Fruit fly (Drosophila melanogaster): ENCODE data around the gene Hyls1.

The Hyls1 gene

DNA sequence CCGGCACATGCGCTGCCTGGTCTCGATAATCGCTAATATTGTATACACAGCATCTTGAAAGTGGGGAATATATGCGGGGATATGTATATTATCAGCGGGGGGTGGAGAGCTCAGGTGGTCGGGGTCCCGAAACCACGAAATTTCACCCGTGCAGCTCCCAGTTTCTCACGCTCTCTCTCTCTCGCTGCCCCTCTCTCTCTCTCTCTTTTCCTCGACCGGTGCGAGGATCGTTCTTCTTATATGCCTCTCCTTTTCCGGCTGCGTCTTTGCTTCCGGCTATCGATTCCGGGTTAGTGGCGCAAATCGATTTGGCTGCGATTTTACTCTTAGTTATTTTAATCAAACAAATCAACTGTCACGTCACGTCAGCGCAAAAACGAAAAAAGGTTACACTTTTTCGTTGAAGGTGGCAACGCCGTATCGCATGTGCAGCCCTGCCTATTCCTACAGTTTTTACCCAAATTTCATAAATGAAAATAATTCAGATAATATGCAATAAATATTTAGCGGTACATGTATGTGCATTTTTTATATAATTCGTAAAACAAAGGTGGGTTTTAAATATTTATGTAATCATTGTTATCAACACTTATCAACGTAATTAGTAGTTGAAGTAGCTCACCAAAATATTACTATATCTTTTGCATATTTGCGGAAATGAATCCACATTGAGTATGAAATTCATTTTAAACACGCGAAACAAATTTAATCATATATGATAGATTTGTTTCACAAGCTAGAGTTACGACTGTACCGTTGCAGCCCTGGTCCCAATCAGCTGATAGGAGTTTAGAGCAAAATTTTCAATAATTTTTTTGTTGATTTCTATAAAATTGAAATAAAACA, 52.7 kb downstream of the Hyls1 start, which contains the start of the genes heix and CG17328:
TSS of gene heix (minus strand) at position 393 of the 846 bp plus-strand sequence.
TSS of gene CG17328 (plus strand) at position 478 of the 846 bp plus-strand sequence.
- peak; percentile 57 for TF ChIP-seq Mnt (GFP tag; optimal IDR thresholded peaks at IDR 0.05)
- peak; percentile 51 for TF ChIP-seq CG33017 (tag; optimal IDR thresholded peaks at IDR 0.05)
- TF ChIP-seq cic (GFP tag; optimal IDR thresholded peaks at IDR 0.05): peak; percentile 27
- peak; percentile 68 for TF ChIP-seq tj (GFP tag; optimal IDR thresholded peaks at IDR 0.05)
- TF ChIP-seq kay (GFP tag; ENCODE audit: borderline replicate concordance): peak; percentile 91
- peak; percentile 34 for TF ChIP-seq pad (GFP tag; optimal IDR thresholded peaks at IDR 0.05)
- peak; percentile 1 for TF ChIP-seq ovo (GFP tag; optimal IDR thresholded peaks at IDR 0.05)
- peak; percentile 71 for TF ChIP-seq CG7045 (GFP tag; optimal IDR thresholded peaks at IDR 0.05)
- peak; percentile 48 for TF ChIP-seq CG14711 (tag; optimal IDR thresholded peaks at IDR 0.05)
- peak; percentile 78 for TF ChIP-seq CG11617 (GFP tag; optimal IDR thresholded peaks at IDR 0.05)
- TF ChIP-seq CG5204 (GFP tag; optimal IDR thresholded peaks at IDR 0.05): no peak
- TF ChIP-seq toe (GFP tag; optimal IDR thresholded peaks at IDR 0.05): no peak
- peak; percentile 61 for TF ChIP-seq CG12768 (GFP tag; optimal IDR thresholded peaks at IDR 0.05)
- peak; percentile 81 for TF ChIP-seq bab1 (GFP tag; optimal IDR thresholded peaks at IDR 0.05)
- peak; percentile 44 for TF ChIP-seq Clk (GFP tag; optimal IDR thresholded peaks at IDR 0.05)
- TF ChIP-seq cnc (optimal IDR thresholded peaks at IDR 0.05): no peak
- TF ChIP-seq CG7101 (tag; optimal IDR thresholded peaks at IDR 0.05): peak; percentile 71
- TF ChIP-seq Hr96 (GFP tag; optimal IDR thresholded peaks at IDR 0.05): no peak
- TF ChIP-seq Crg-1 (GFP tag; optimal IDR thresholded peaks at IDR 0.05): peak; percentile 68
- TF ChIP-seq CG1620 (GFP tag; optimal IDR thresholded peaks at IDR 0.05): peak; percentile 40

DNA sequence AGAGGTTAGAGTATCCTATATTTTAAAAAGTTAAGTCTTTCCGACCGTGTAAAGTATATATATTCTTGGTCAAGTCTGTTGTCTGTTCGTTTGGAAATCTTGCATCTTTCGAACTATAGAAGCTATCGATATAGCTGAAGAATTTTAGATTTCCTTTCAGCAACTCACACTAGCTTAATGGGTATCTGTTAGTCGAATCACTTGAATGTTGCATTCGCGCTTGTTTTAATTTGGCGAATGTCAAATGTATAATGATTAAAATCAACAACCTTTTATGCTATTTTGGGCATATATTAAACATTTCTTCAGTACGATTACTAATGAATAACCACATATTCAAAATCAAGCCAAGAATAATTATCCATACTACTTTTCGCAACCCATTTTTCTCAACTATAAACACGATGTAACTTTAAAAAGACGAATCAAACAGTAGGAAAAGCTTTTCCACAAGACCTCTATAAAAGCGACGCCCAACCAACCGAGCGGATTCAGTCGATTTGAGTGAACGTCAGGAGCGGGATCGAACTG, 58.7 kb downstream of the Hyls1 start, which contains the start of gene Cyp303a1:
TSS of gene Cyp303a1 (plus strand) at position 481 of the 531 bp plus-strand sequence.
- TF ChIP-seq CG33017 (tag; optimal IDR thresholded peaks at IDR 0.05) (no peak), CG1620 (GFP tag; optimal IDR thresholded peaks at IDR 0.05) (no peak), Crg-1 (GFP tag; optimal IDR thresholded peaks at IDR 0.05) (no peak), bab1 (GFP tag; optimal IDR thresholded peaks at IDR 0.05) (no peak), CG12768 (GFP tag; optimal IDR thresholded peaks at IDR 0.05) (no peak), toe (GFP tag; optimal IDR thresholded peaks at IDR 0.05) (no peak), Mnt (GFP tag; optimal IDR thresholded peaks at IDR 0.05) (no peak), CG14711 (tag; optimal IDR thresholded peaks at IDR 0.05) (no peak), kay (GFP tag; ENCODE audit: borderline replicate concordance) (no peak), ovo (GFP tag; optimal IDR thresholded peaks at IDR 0.05) (no peak), CG7045 (GFP tag; optimal IDR thresholded peaks at IDR 0.05) (no peak), Clk (GFP tag; optimal IDR thresholded peaks at IDR 0.05) (no peak), CG5204 (GFP tag; optimal IDR thresholded peaks at IDR 0.05) (no peak), pad (GFP tag; optimal IDR thresholded peaks at IDR 0.05) (no peak)

DNA sequence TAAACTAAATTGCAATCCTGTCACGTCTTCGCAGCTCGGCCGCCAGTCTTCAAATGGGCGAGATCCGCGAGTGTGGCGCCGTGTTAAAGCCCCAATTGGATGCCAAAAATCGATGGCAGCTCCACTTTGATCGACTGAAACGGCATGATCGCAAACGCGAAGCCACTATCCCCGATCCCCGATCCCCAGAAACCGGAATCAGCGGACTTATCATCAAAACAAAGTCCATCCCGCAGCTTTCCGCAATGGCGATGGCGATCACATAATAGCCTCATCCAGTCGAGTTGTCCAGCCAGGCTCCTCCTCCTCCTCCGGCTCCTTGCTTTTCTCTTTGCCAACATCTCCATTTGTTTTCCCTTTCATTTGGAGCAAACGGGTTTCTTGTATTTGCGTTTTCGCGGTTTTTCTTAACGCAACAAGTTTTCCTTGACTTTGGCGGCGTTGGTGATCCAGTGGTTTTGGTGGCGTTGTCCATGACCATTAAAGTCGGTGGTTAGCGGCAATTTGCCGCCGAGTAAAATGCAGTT, 59.4 kb downstream of the Hyls1 start, which contains the start of gene CG13258:
TSS of gene CG13258 (minus strand) at position 51 of the 527 bp plus-strand sequence.
- no peak for TF ChIP-seq tj (GFP tag; optimal IDR thresholded peaks at IDR 0.05)
- TF ChIP-seq Hr96 (GFP tag; optimal IDR thresholded peaks at IDR 0.05): no peak
- TF ChIP-seq CG5204 (GFP tag; optimal IDR thresholded peaks at IDR 0.05): no peak
- no peak for TF ChIP-seq Mnt (GFP tag; optimal IDR thresholded peaks at IDR 0.05)
- TF ChIP-seq Crg-1 (GFP tag; optimal IDR thresholded peaks at IDR 0.05): no peak
- no peak for TF ChIP-seq CG33017 (tag; optimal IDR thresholded peaks at IDR 0.05)
- TF ChIP-seq cic (GFP tag; optimal IDR thresholded peaks at IDR 0.05): no peak
- no peak for TF ChIP-seq CG14711 (tag; optimal IDR thresholded peaks at IDR 0.05)
- TF ChIP-seq bab1 (GFP tag; optimal IDR thresholded peaks at IDR 0.05): no peak
- no peak for TF ChIP-seq CG1620 (GFP tag; optimal IDR thresholded peaks at IDR 0.05)
- TF ChIP-seq CG7101 (tag; optimal IDR thresholded peaks at IDR 0.05): no peak
- TF ChIP-seq ovo (GFP tag; optimal IDR thresholded peaks at IDR 0.05): no peak
- TF ChIP-seq pad (GFP tag; optimal IDR thresholded peaks at IDR 0.05): no peak
- TF ChIP-seq toe (GFP tag; optimal IDR thresholded peaks at IDR 0.05): no peak
- no peak for TF ChIP-seq CG11617 (GFP tag; optimal IDR thresholded peaks at IDR 0.05)
- TF ChIP-seq kay (GFP tag; ENCODE audit: borderline replicate concordance): no peak
- no peak for TF ChIP-seq cnc (optimal IDR thresholded peaks at IDR 0.05)
- no peak for TF ChIP-seq CG7045 (GFP tag; optimal IDR thresholded peaks at IDR 0.05)
- no peak for TF ChIP-seq CG12768 (GFP tag; optimal IDR thresholded peaks at IDR 0.05)

Measured in whole organism, adult.